Worm (Caenorhabditis elegans) whole organism, late embryonic: ENCODE results near the gene srlf-2.

Source experiments
- ama-1 ChIP-seq: fragments of 150-350 bp; optimal IDR thresholded peaks from 2 replicates; lab custom pipeline; 2014
- fkh-10 ChIP-seq: fragments of 150-350 bp; optimal IDR thresholded peaks from 2 replicates; lab custom pipeline; 2014; ENCODE audit warnings: missing biosample characterization, missing genetic modification reagents, missing genetic modification characterization
- nhr-11 ChIP-seq: fragments of 150-350 bp; optimal IDR thresholded peaks from 2 replicates; lab custom pipeline; 2014; ENCODE audit warnings: missing biosample characterization, missing genetic modification characterization
- nhr-232 ChIP-seq: sonication (generic microtip); optimal IDR thresholded peaks from 2 replicates; lab custom pipeline; 2016; ENCODE audit warnings: missing genetic modification characterization, missing compliant biosample characterization
- unc-42 ChIP-seq: sonication (generic microtip); optimal IDR thresholded peaks from 2 replicates; lab custom pipeline; 2016; ENCODE audit warnings: missing genotype, missing genetic modification characterization, missing compliant biosample characterization

DNA sequence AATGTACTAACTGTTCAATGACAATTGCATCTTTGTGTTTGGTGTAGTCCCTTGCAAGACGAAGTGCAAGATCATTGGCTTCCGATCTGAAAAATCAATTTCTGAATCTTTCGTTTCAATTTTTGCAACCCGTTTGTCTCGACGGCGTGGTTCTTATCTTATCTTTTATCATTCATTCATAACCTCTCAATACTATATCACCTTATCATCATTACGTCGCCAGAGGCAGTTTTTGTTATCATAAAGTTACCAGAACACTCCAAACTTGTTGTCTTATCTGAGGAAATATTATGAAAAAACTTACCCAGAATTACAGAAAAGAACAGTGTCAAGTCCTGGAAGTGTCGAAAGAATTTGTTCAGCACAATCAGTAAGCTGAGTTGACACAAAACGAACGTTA, 39.5 kb upstream of the srlf-2 start:
- TF ChIP-seq unc-42 (tag; lab: Kevin White, UChicago) (no peak), nhr-232 (tag; lab: Kevin White, UChicago) (no peak), nhr-11 (tag; lab: Kevin White, UChicago) (no peak), ama-1 (no peak), fkh-10 (no peak)
